Fruit fly (Drosophila melanogaster) whole organism, prepupa: ENCODE results near the gene flfl.

Experiments
- CG10631 ChIP-seq: fragments of 200-800 bp; sonication (Bioruptor generic); optimal IDR thresholded peaks from 2 replicates; lab custom pipeline; 2016; ENCODE audit warnings: missing biosample characterization, missing genetic modification characterization
- CG10669 ChIP-seq: fragments of 200-800 bp; sonication (Bioruptor generic); optimal IDR thresholded peaks from 3 replicates; lab custom pipeline; 2018; ENCODE audit warnings: missing biosample characterization, mild to moderate bottlenecking, missing genetic modification characterization, moderate library complexity
- CG11294 ChIP-seq: fragments of 200-800 bp; sonication (Bioruptor generic); IDR thresholded peaks from 2 replicates; pipeline ENCODE4 v1.3.6; 2022; ENCODE audit warnings: missing biosample characterization, missing genetic modification characterization
- CG11762 ChIP-seq: fragments of 200-800 bp; sonication (Bioruptor generic); optimal IDR thresholded peaks from 3 replicates; lab custom pipeline; 2016; ENCODE audit warnings: missing biosample characterization, missing genetic modification characterization; ENCODE audit not compliant: insufficient read depth
- CG11902 ChIP-seq: fragments of 200-800 bp; sonication (Bioruptor generic); optimal IDR thresholded peaks from 3 replicates; lab custom pipeline; 2016; ENCODE audit warnings: missing biosample characterization, missing genetic modification characterization
- CG15336 ChIP-seq: fragments of 200-800 bp; sonication (Bioruptor generic); IDR thresholded peaks from 2 replicates; pipeline ENCODE4 v1.3.6; 2022; ENCODE audit warnings: missing biosample characterization, missing genetic modification characterization
- CG1621 ChIP-seq: fragments of 200-800 bp; sonication (Bioruptor generic); optimal IDR thresholded peaks from 3 replicates; lab custom pipeline; 2018; ENCODE audit warnings: missing biosample characterization, mild to moderate bottlenecking, missing genetic modification characterization
- CG16779 ChIP-seq: fragments of 200-800 bp; sonication (Bioruptor generic); optimal IDR thresholded peaks from 3 replicates; lab custom pipeline; 2017; ENCODE audit warnings: missing biosample characterization, mild to moderate bottlenecking, missing genetic modification characterization
- CG3032 ChIP-seq: fragments of 200-800 bp; optimal IDR thresholded peaks from 2 replicates; lab custom pipeline; 2019; ENCODE audit warnings: missing biosample characterization, mild to moderate bottlenecking, missing genetic modification characterization, moderate library complexity
- CG31627 ChIP-seq: fragments of 200-800 bp; sonication (Bioruptor generic); optimal IDR thresholded peaks from 3 replicates; lab custom pipeline; 2016; ENCODE audit warnings: missing biosample characterization, missing genetic modification characterization
- CG32006 ChIP-seq: fragments of 200-800 bp; sonication (Bioruptor generic); optimal IDR thresholded peaks from 3 replicates; lab custom pipeline; 2017; ENCODE audit warnings: missing biosample characterization, mild to moderate bottlenecking, missing genetic modification characterization
- CG34406 ChIP-seq: fragments of 200-800 bp; sonication (Bioruptor generic); optimal IDR thresholded peaks from 3 replicates; lab custom pipeline; 2016; ENCODE audit warnings: missing biosample characterization, missing genetic modification characterization
- CG3919 ChIP-seq: fragments of 200-800 bp; sonication (Bioruptor generic); optimal IDR thresholded peaks from 3 replicates; lab custom pipeline; 2016; ENCODE audit warnings: missing biosample characterization, missing genetic modification characterization
- CG6163 ChIP-seq: fragments of 200-800 bp; sonication (Bioruptor generic); IDR thresholded peaks from 3 replicates; pipeline ENCODE4 v1.3.6; 2022; ENCODE audit warnings: missing biosample characterization, missing genetic modification characterization
- CG6276 ChIP-seq: fragments of 200-800 bp; sonication (Bioruptor generic); optimal IDR thresholded peaks from 2 replicates; lab custom pipeline; 2017; ENCODE audit warnings: missing biosample characterization, mild to moderate bottlenecking, missing genetic modification characterization
- CG6808 ChIP-seq: fragments of 200-800 bp; sonication (Bioruptor generic); optimal IDR thresholded peaks from 3 replicates; lab custom pipeline; 2017; ENCODE audit warnings: missing biosample characterization, missing genetic modification characterization, mild to moderate bottlenecking, moderate library complexity, missing genetic modification reagents
- CG6854 ChIP-seq: fragments of 200-800 bp; sonication (Bioruptor generic); optimal IDR thresholded peaks from 2 replicates; lab custom pipeline; 2017; ENCODE audit warnings: missing biosample characterization, mild to moderate bottlenecking, missing genetic modification characterization
- CG7368 ChIP-seq: fragments of 200-800 bp; sonication (Bioruptor generic); optimal IDR thresholded peaks from 3 replicates; lab custom pipeline; 2016; ENCODE audit warnings: missing biosample characterization, missing genetic modification characterization
- CG8119 ChIP-seq: fragments of 200-800 bp; sonication (Bioruptor generic); IDR thresholded peaks from 3 replicates; pipeline ENCODE4 v1.3.6; 2022; ENCODE audit warnings: missing biosample characterization, missing genetic modification characterization
- CG8319 ChIP-seq: fragments of 200-800 bp; sonication (Bioruptor generic); optimal IDR thresholded peaks from 3 replicates; lab custom pipeline; 2016; ENCODE audit warnings: missing biosample characterization, missing genetic modification characterization
- CG9139 ChIP-seq: fragments of 200-800 bp; sonication (Bioruptor generic); optimal IDR thresholded peaks from 3 replicates; lab custom pipeline; 2017; ENCODE audit warnings: missing biosample characterization, mild to moderate bottlenecking, missing genetic modification characterization
- Eip75B ChIP-seq: fragments of 200-800 bp; sonication (Bioruptor generic); optimal IDR thresholded peaks from 3 replicates; lab custom pipeline; 2016; ENCODE audit warnings: missing biosample characterization, missing genetic modification characterization
- Eip78C ChIP-seq: fragments of 200-800 bp; sonication (Bioruptor generic); peaks from one replicate; lab custom pipeline; 2016; ENCODE audit warnings: missing biosample characterization, missing genetic modification characterization
- Eip93F ChIP-seq: fragments of 200-800 bp; sonication (Bioruptor generic); optimal IDR thresholded peaks from 2 replicates; lab custom pipeline; 2016; ENCODE audit warnings: missing biosample characterization, mild to moderate bottlenecking, missing genetic modification characterization
- Ets21C ChIP-seq: fragments of 200-800 bp; sonication (Bioruptor generic); optimal IDR thresholded peaks from 3 replicates; lab custom pipeline; 2016; ENCODE audit warnings: missing biosample characterization, missing genetic modification characterization
- Ets96B ChIP-seq: fragments of 200-800 bp; optimal IDR thresholded peaks from 2 replicates; lab custom pipeline; 2019; ENCODE audit warnings: missing biosample characterization, mild to moderate bottlenecking, missing genetic modification characterization, moderate library complexity
- Gug ChIP-seq: fragments of 200-800 bp; sonication (Bioruptor generic); IDR thresholded peaks from 2 replicates; pipeline ENCODE4 v1.3.6; 2022; ENCODE audit warnings: missing biosample characterization, missing genetic modification characterization
- Hr38 ChIP-seq: sonication (Bioruptor generic); optimal IDR thresholded peaks from 2 replicates; lab custom pipeline; 2016; ENCODE audit warnings: missing biosample characterization, missing genetic modification characterization
- Hr4 ChIP-seq: fragments of 200-800 bp; sonication (Bioruptor generic); optimal IDR thresholded peaks from 3 replicates; lab custom pipeline; 2016; ENCODE audit warnings: missing biosample characterization, missing genetic modification characterization
- Lpt ChIP-seq: fragments of 200-800 bp; sonication (Bioruptor generic); optimal IDR thresholded peaks from 3 replicates; lab custom pipeline; 2016; ENCODE audit warnings: missing biosample characterization, missing genetic modification characterization
- OdsH ChIP-seq: fragments of 200-800 bp; sonication (Bioruptor generic); optimal IDR thresholded peaks from 3 replicates; lab custom pipeline; 2016; ENCODE audit warnings: missing biosample characterization, missing genetic modification characterization
- Sox15 ChIP-seq: fragments of 200-800 bp; sonication (Bioruptor generic); optimal IDR thresholded peaks from 3 replicates; lab custom pipeline; 2016; ENCODE audit warnings: missing biosample characterization, missing genetic modification characterization
- achi ChIP-seq: fragments of 200-800 bp; sonication (Bioruptor generic); optimal IDR thresholded peaks from 3 replicates; lab custom pipeline; 2016; ENCODE audit warnings: missing biosample characterization, missing genetic modification characterization
- acj6 ChIP-seq: fragments of 200-800 bp; sonication (Bioruptor generic); optimal IDR thresholded peaks from 3 replicates; lab custom pipeline; 2016; ENCODE audit warnings: missing biosample characterization, missing genetic modification characterization
- dac ChIP-seq: fragments of 200-800 bp; sonication (Bioruptor generic); optimal IDR thresholded peaks from 2 replicates; lab custom pipeline; 2017; ENCODE audit warnings: missing biosample characterization, mild to moderate bottlenecking, missing genetic modification characterization
- eg ChIP-seq: fragments of 200-800 bp; sonication (Bioruptor generic); IDR thresholded peaks from 3 replicates; pipeline ENCODE4 v1.3.6; 2022; ENCODE audit warnings: missing biosample characterization, missing genetic modification characterization
- esn ChIP-seq: fragments of 200-800 bp; sonication (Bioruptor generic); optimal IDR thresholded peaks from 2 replicates; lab custom pipeline; 2016; ENCODE audit warnings: missing biosample characterization, mild to moderate bottlenecking, missing genetic modification characterization, moderate library complexity
- fd59A ChIP-seq: fragments of 200-800 bp; sonication (Bioruptor generic); optimal IDR thresholded peaks from 2 replicates; lab custom pipeline; 2017; ENCODE audit warnings: missing biosample characterization, mild to moderate bottlenecking, missing genetic modification characterization, missing genetic modification reagents
- fd85E ChIP-seq: fragments of 200-800 bp; sonication (Bioruptor generic); optimal IDR thresholded peaks from 3 replicates; lab custom pipeline; 2016; ENCODE audit warnings: missing biosample characterization, missing genetic modification characterization
- fkh ChIP-seq: fragments of 200-800 bp; sonication (Bioruptor generic); optimal IDR thresholded peaks from 3 replicates; lab custom pipeline; 2017; ENCODE audit warnings: missing biosample characterization, mild to moderate bottlenecking, missing genetic modification characterization, moderate library complexity
- lz ChIP-seq: fragments of 200-800 bp; sonication (Bioruptor generic); optimal IDR thresholded peaks from 3 replicates; lab custom pipeline; 2016; ENCODE audit warnings: missing biosample characterization, missing genetic modification characterization
- net ChIP-seq: fragments of 200-800 bp; sonication (Bioruptor generic); optimal IDR thresholded peaks from 3 replicates; lab custom pipeline; 2016; ENCODE audit warnings: missing biosample characterization, missing genetic modification characterization
- pdm3 ChIP-seq: fragments of 200-800 bp; sonication (Bioruptor generic); optimal IDR thresholded peaks from 3 replicates; lab custom pipeline; 2016; ENCODE audit warnings: missing biosample characterization, missing genetic modification characterization
- salr ChIP-seq, 2 experiments: fragments of 200-800 bp; sonication (Bioruptor generic); optimal IDR thresholded peaks; 3 replicates each; lab custom pipeline; 2016 to 2018; ENCODE audit warnings: missing biosample characterization in 2 of 2, missing genetic modification characterization in 2 of 2, mild to moderate bottlenecking in 1 of 2
- spab ChIP-seq: fragments of 200-800 bp; sonication (Bioruptor generic); optimal IDR thresholded peaks from 2 replicates; lab custom pipeline; 2017; ENCODE audit warnings: missing biosample characterization, mild to moderate bottlenecking, missing genetic modification characterization, missing genetic modification reagents
- ss ChIP-seq, 2 experiments: fragments of 200-800 bp; sonication (Bioruptor generic); optimal IDR thresholded peaks; 2 replicates in 1 of 2; 3 replicates in 1 of 2; lab custom pipeline; 2017 to 2018; ENCODE audit warnings: mild to moderate bottlenecking in 2 of 2, missing biosample characterization in 2 of 2, missing genetic modification characterization in 2 of 2, moderate library complexity in 1 of 2
- svp ChIP-seq: fragments of 200-800 bp; sonication (Bioruptor generic); peaks from one replicate; lab custom pipeline; 2016; ENCODE audit warnings: missing biosample characterization, missing genetic modification characterization
- topi ChIP-seq: fragments of 200-800 bp; sonication (Bioruptor generic); optimal IDR thresholded peaks from 3 replicates; lab custom pipeline; 2016; ENCODE audit warnings: missing biosample characterization, missing genetic modification characterization
- vri ChIP-seq: fragments of 200-800 bp; sonication (Bioruptor generic); optimal IDR thresholded peaks from 3 replicates; lab custom pipeline; 2016; ENCODE audit warnings: missing biosample characterization, mild to moderate bottlenecking, missing genetic modification characterization

Gene flfl

DNA sequence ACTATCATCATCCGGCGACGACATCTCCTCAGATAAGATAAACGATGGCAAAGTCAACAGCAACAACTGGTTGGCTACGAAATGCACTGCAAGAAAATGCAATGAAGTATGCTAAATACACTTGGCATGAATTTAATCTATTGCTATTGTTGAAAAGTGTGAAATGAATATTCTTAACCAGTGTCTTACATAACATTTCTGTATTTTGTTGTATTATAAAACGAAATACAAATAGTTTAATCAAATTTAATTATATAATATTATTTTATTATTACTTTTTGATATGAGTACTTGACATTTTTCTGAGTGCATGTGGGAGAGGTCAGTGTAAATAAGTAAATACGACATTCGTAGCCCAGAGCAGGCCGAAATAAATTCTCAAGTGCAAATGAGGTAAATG, 29.8 kb downstream of the flfl start (continued):
- TF ChIP-seq CG3032 (peak; percentile 54), CG11762 (peak; percentile 5), Gug (GFP tag; lab: Robert Waterston, UW) (peak; percentile 62), CG7368 (GFP tag; lab: Kevin White, UChicago) (no peak), CG8119 (peak; percentile 79), CG32006 (GFP tag; lab: Kevin White, UChicago) (peak; percentile 80), CG15336 (GFP tag; lab: Robert Waterston, UW) (peak; percentile 78), CG8319 (GFP tag; lab: Kevin White, UChicago) (no peak), fd85E (GFP tag; lab: Kevin White, UChicago) (no peak), Eip78C (GFP tag; lab: Kevin White, UChicago) (peak; percentile 74), vri (GFP tag; lab: Kevin White, UChicago) (no peak), CG11902 (GFP tag; lab: Kevin White, UChicago) (no peak), CG34406 (GFP tag; lab: Kevin White, UChicago) (peak; percentile 52), svp (GFP tag; lab: Kevin White, UChicago) (no peak), fkh (GFP tag; lab: Kevin White, UChicago) (peak; percentile 41), Ets96B (tag; lab: Kevin White, UChicago) (peak; percentile 69), OdsH (peak; percentile 60), Hr38 (GFP tag; lab: Kevin White, UChicago) (no peak), acj6 (GFP tag; lab: Kevin White, UChicago) (peak; percentile 32), topi (GFP tag; lab: Kevin White, UChicago) (no peak), esn (GFP tag; lab: Kevin White, UChicago) (no peak), Sox15 (GFP tag; lab: Kevin White, UChicago) (no peak), pdm3 (GFP tag; lab: Kevin White, UChicago) (peak; percentile 40), lz (GFP tag; lab: Kevin White, UChicago) (no peak), CG6854 (GFP tag; lab: Kevin White, UChicago) (no peak), eg (GFP tag; lab: Robert Waterston, UW) (peak; percentile 64; the same call in 2 of the 3 replicates), Hr4 (GFP tag; lab: Kevin White, UChicago) (peak; percentile 39), CG6276 (GFP tag; lab: Kevin White, UChicago) (peak; percentile 53), CG1621 (tag; lab: Kevin White, UChicago) (no peak), Eip93F (GFP tag; lab: Kevin White, UChicago) (no peak), achi (peak; percentile 57), Eip75B (GFP tag; lab: Kevin White, UChicago) (no peak), net (peak; percentile 34)

DNA sequence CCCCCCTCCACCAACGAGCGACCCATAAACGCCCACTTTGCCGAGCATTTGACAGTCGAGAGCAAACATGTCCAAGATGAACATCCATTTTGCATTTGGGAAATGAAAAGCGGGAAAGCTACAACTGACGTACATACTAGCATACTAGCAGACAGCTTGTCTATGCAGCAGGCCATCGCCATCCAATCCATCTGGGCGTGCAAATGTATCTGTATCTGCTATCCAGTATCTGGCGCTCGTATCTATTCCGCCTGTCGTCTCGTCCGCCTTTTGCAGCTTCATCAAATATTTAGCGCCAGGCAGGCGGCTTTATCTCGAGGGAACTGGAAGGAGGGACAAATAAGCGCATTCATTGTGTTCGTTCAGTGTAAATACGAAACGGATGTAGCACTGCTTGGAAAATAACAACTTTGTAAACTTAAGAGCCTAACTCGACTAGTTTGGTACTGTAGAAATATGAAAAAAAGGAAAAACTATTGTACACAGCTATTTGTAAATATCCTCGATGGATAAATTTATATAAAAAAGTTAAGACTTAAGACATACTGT, 30.3 kb downstream of the flfl start:
- TF ChIP-seq CG9139 (GFP tag; lab: Kevin White, UChicago) (no peak), OdsH (no peak), CG3919 (GFP tag; lab: Kevin White, UChicago) (peak; percentile 43), CG16779 (no peak), vri (GFP tag; lab: Kevin White, UChicago) (no peak), CG10631 (peak; percentile 8), CG31627 (GFP tag; lab: Kevin White, UChicago) (no peak), Eip78C (GFP tag; lab: Kevin White, UChicago) (peak; percentile 70), esn (GFP tag; lab: Kevin White, UChicago) (peak; percentile 21), salr (GFP tag; optimal IDR thresholded peaks at IDR 0.05; lab: Kevin White, UChicago) (peak in 1 of 2 experiments; percentile 53), topi (GFP tag; lab: Kevin White, UChicago) (no peak), CG34406 (GFP tag; lab: Kevin White, UChicago) (no peak), Lpt (GFP tag; lab: Kevin White, UChicago) (no peak), CG6163 (peak; percentile 56; the same call in 2 of the 3 replicates), spab (GFP tag; lab: Kevin White, UChicago) (no peak), CG6808 (GFP tag; lab: Kevin White, UChicago) (peak; percentile 6), fd59A (GFP tag; lab: Kevin White, UChicago) (peak; percentile 19), ss (GFP tag; optimal IDR thresholded peaks at IDR 0.05; lab: Kevin White, UChicago) (no peak), CG10669 (GFP tag; lab: Kevin White, UChicago) (peak; percentile 36), CG1621 (tag; lab: Kevin White, UChicago) (peak; percentile 23), CG11294 (GFP tag; lab: Robert Waterston, UW) (no peak), CG3032 (peak; percentile 1), acj6 (GFP tag; lab: Kevin White, UChicago) (no peak), dac (GFP tag; lab: Kevin White, UChicago) (no peak), Ets21C (GFP tag; lab: Kevin White, UChicago) (no peak), Eip93F (GFP tag; lab: Kevin White, UChicago) (no peak), CG11762 (no peak), Eip75B (GFP tag; lab: Kevin White, UChicago) (no peak), Ets96B (tag; lab: Kevin White, UChicago) (no peak), CG32006 (GFP tag; lab: Kevin White, UChicago) (no peak)
